Fruit fly (Drosophila melanogaster): ENCODE measurements around the gene RpS5a.

RpS5a gene

dm6 chrX:17147983-17148637 is at the start of gene RpS5a (continued):
- TF ChIP-seq CG15514 (GFP tag; optimal IDR thresholded peaks at IDR 0.05) (peak; percentile 87), Sox102F (GFP tag; optimal IDR thresholded peaks at IDR 0.05) (no peak), sens-2 (GFP tag; IDR thresholded peaks at IDR 0.05) (peak; percentile 74), CG15269 (tag; optimal IDR thresholded peaks at IDR 0.05) (peak; percentile 58), Atf3 (GFP tag; optimal IDR thresholded peaks at IDR 0.05) (peak; percentile 58), CG17359 (tag; optimal IDR thresholded peaks at IDR 0.05) (peak; percentile 65), CG6791 (GFP tag; IDR thresholded peaks at IDR 0.05; ENCODE audit: partially characterized antibody) (peak; percentile 72; the same call in 1 of the 3 replicates), CG1603 (tag; optimal IDR thresholded peaks at IDR 0.05) (peak; percentile 83), wor (GFP tag; IDR thresholded peaks at IDR 0.05) (peak; percentile 35; the same call in 1 of the 2 replicates), CG7987 (GFP tag; optimal IDR thresholded peaks at IDR 0.05) (peak; percentile 92), eve (GFP tag; optimal IDR thresholded peaks at IDR 0.05) (peak in 1 of 2 experiments; percentile 17), Spps (tag; optimal IDR thresholded peaks at IDR 0.05) (peak; percentile 47), NFAT (GFP tag; IDR thresholded peaks at IDR 0.05) (peak; percentile 59; the same call in 1 of the 2 replicates), Drgx (GFP tag; IDR thresholded peaks at IDR 0.05) (peak; percentile 26; the same call in 1 of the 2 replicates), Dad (GFP tag; optimal IDR thresholded peaks at IDR 0.05) (peak; percentile 75), ftz-f1 (GFP tag; optimal IDR thresholded peaks at IDR 0.05) (peak; percentile 65), Hand (GFP tag; optimal IDR thresholded peaks at IDR 0.05) (peak; percentile 57), HLH4C (GFP tag; IDR thresholded peaks at IDR 0.05; ENCODE audit: partially characterized antibody) (peak; percentile 70), NK7.1 (GFP tag; optimal IDR thresholded peaks at IDR 0.05) (peak; percentile 76), CG7556 (GFP tag; optimal IDR thresholded peaks at IDR 0.05) (peak; percentile 22), ase (GFP tag; IDR thresholded peaks at IDR 0.05) (peak; percentile 63; the same call in 2 of the 3 replicates), CG8944 (GFP tag; optimal IDR thresholded peaks at IDR 0.05) (peak; percentile 66), CG1832 (GFP tag; optimal IDR thresholded peaks at IDR 0.05) (no peak), CG14860 (GFP tag; IDR thresholded peaks at IDR 0.05; ENCODE audit: partially characterized antibody) (peak; percentile 71), CG2875 (GFP tag; optimal IDR thresholded peaks at IDR 0.05) (peak; percentile 84), Ravus (GFP tag; IDR thresholded peaks at IDR 0.05) (no peak; the same call in 1 of the 2 replicates), CG8290 (GFP tag; optimal IDR thresholded peaks at IDR 0.05) (peak; percentile 79), CG8290 (tag; optimal IDR thresholded peaks at IDR 0.05) (peak; percentile 70 to 86), CG6813 (GFP tag; optimal IDR thresholded peaks at IDR 0.05) (peak; percentile 89), org-1 (GFP tag; optimal IDR thresholded peaks at IDR 0.05) (peak; percentile 74), CG7963 (GFP tag; IDR thresholded peaks at IDR 0.05; ENCODE audit: partially characterized antibody) (peak; percentile 53; the same call in 1 of the 3 replicates), zfh1 (GFP tag; IDR thresholded peaks at IDR 0.05) (peak; percentile 79), CG16863 (GFP tag; optimal IDR thresholded peaks at IDR 0.05) (peak; percentile 79), Xbp1 (GFP tag; optimal IDR thresholded peaks at IDR 0.05) (peak; percentile 74), odd (GFP tag; optimal IDR thresholded peaks at IDR 0.05) (peak; percentile 88), vvl (GFP tag; IDR thresholded peaks at IDR 0.05) (peak; percentile 79), h (optimal IDR thresholded peaks at IDR 0.05) (no peak), CG12942 (GFP tag; optimal IDR thresholded peaks at IDR 0.05) (peak; percentile 69), CG17328 (GFP tag; IDR thresholded peaks at IDR 0.05) (peak; percentile 66), btn (GFP tag; optimal IDR thresholded peaks at IDR 0.05) (peak; percentile 22), gsb (GFP tag; IDR thresholded peaks at IDR 0.05) (no peak; the same call in 1 of the 2 replicates), slbo (GFP tag; IDR thresholded peaks at IDR 0.05) (peak; percentile 75), CG3163 (GFP tag; optimal IDR thresholded peaks at IDR 0.05) (peak; percentile 62), corto (GFP tag; optimal IDR thresholded peaks at IDR 0.05) (no peak), usp (GFP tag; optimal IDR thresholded peaks at IDR 0.05) (no peak), CG2120 (GFP tag; optimal IDR thresholded peaks at IDR 0.05) (peak; percentile 65), CG18011 (GFP tag; optimal IDR thresholded peaks at IDR 0.05) (peak; percentile 59), CG11247 (GFP tag; IDR thresholded peaks at IDR 0.05) (peak; percentile 81), CG17186 (GFP tag; optimal IDR thresholded peaks at IDR 0.05) (peak; percentile 86)

All from whole organism, embryonic.